Worm (Caenorhabditis elegans) whole organism, L4 larva: Measurements from ENCODE around the gene F42A9.9.

Source experiments
- Y5F2A.4 ChIP-seq: fragments of 200-800 bp; sonication (Bioruptor generic); optimal IDR thresholded peaks from 2 replicates; lab custom pipeline; 2018; ENCODE audit warnings: mild to moderate bottlenecking, missing genetic modification characterization, missing compliant biosample characterization
- arid-1 ChIP-seq: fragments of 200-800 bp; sonication (Bioruptor generic); conservative IDR thresholded peaks from 2 replicates; pipeline ENCODE4 v1.3.6; 2022; ENCODE audit warnings: missing genetic modification reagents, missing genetic modification characterization, missing compliant biosample characterization
- ceh-44 ChIP-seq: fragments of 200-800 bp; sonication (Bioruptor generic); IDR thresholded peaks from 2 replicates; pipeline ENCODE4 v1.3.6; 2022; ENCODE audit warnings: missing genetic modification reagents, missing genetic modification characterization, missing compliant biosample characterization
- dpl-1 ChIP-seq: fragments of 150-350 bp; optimal IDR thresholded peaks from 2 replicates; lab custom pipeline; 2014; ENCODE audit warnings: missing biosample characterization, missing genetic modification reagents, missing genetic modification characterization
- egl-27 ChIP-seq: sonication (generic microtip); optimal IDR thresholded peaks from 3 replicates; lab custom pipeline; 2017; ENCODE audit warnings: missing biosample characterization, missing genetic modification reagents, missing genetic modification characterization
- hlh-30 ChIP-seq: sonication (generic microtip); optimal IDR thresholded peaks from 2 replicates; lab custom pipeline; 2017; ENCODE audit warnings: antibody characterized with exemption, mild to moderate bottlenecking, missing genetic modification characterization, missing compliant biosample characterization; ENCODE audit not compliant: insufficient read depth
- jun-1 ChIP-seq: fragments of 150-350 bp; optimal IDR thresholded peaks from 2 replicates; lab custom pipeline; 2014; ENCODE audit warnings: missing biosample characterization, missing genetic modification reagents, missing genetic modification characterization
- lin-15B ChIP-seq: fragments of 150-350 bp; sonication (generic microtip); optimal IDR thresholded peaks from 3 replicates; lab custom pipeline; 2014; ENCODE audit warnings: missing biosample characterization, missing genetic modification characterization
- mdl-1 ChIP-seq, 2 experiments: fragments of 150-350 bp in 1 of 2; sonication (generic microtip) in 1 of 2; optimal IDR thresholded peaks; 2 replicates each; lab custom pipeline; 2014 to 2017; ENCODE audit warnings: missing biosample characterization in 2 of 2, missing genetic modification characterization in 2 of 2
- nhr-48 ChIP-seq: sonication (generic microtip); optimal IDR thresholded peaks from 2 replicates; lab custom pipeline; 2016; ENCODE audit warnings: mild to moderate bottlenecking, missing genetic modification characterization, missing compliant biosample characterization
- rbr-2 ChIP-seq: sonication (generic microtip); optimal IDR thresholded peaks from 2 replicates; lab custom pipeline; 2016; ENCODE audit warnings: missing genotype, missing genetic modification characterization, missing compliant biosample characterization
- set-16 ChIP-seq: fragments of 200-800 bp; sonication (Bioruptor generic); IDR thresholded peaks from 2 replicates; pipeline ENCODE4 v1.3.6; 2022; ENCODE audit warnings: missing genetic modification reagents, missing genetic modification characterization, missing compliant biosample characterization
- unc-39 ChIP-seq: sonication (generic microtip); optimal IDR thresholded peaks from 2 replicates; lab custom pipeline; 2017; ENCODE audit warnings: missing biosample characterization, missing genetic modification characterization
- unc-62 ChIP-seq, 3 experiments: fragments of 150-350 bp in 1 of 3; sonication (generic microtip); optimal IDR thresholded peaks in 2 of 3; peaks in 1 of 3; 1 replicate in 1 of 3; 2 replicates in 2 of 3; lab custom pipeline; 2014 to 2017; ENCODE audit warnings: missing biosample characterization in 3 of 3, missing genetic modification characterization in 3 of 3, missing genetic modification reagents in 3 of 3, missing genotype in 1 of 3

ce11 chrIV:8626294-8626693 is 12.4 kb downstream of the F42A9.9 start:
- no peak for TF ChIP-seq egl-27 (tag; lab: Kevin White, UChicago)
- TF ChIP-seq hlh-30 (tag; lab: Kevin White, UChicago): no peak
- no peak for TF ChIP-seq lin-15B (tag; lab: Kevin White, UChicago)
- TF ChIP-seq nhr-48 (tag; lab: Kevin White, UChicago): no peak
- TF ChIP-seq dpl-1: no peak
- TF ChIP-seq ceh-44 (GFP tag; lab: Robert Waterston, UW): no peak
- TF ChIP-seq Y5F2A.4: no peak
- TF ChIP-seq rbr-2 (tag; lab: Kevin White, UChicago): no peak
- no peak for TF ChIP-seq set-16 (GFP tag; lab: Robert Waterston, UW)
- no peak for TF ChIP-seq mdl-1 (tag; optimal IDR thresholded peaks at IDR 0.05; lab: Kevin White, UChicago)
- TF ChIP-seq unc-62 (GFP tag; optimal IDR thresholded peaks at IDR 0.05 in 1 of 2; lab: Kevin White, UChicago): no peak
- TF ChIP-seq unc-62 (tag; optimal IDR thresholded peaks at IDR 0.05; lab: Kevin White, UChicago): no peak
- no peak for TF ChIP-seq arid-1
- no peak for TF ChIP-seq unc-39 (tag; lab: Kevin White, UChicago)
- no peak for TF ChIP-seq jun-1
